Worm (Caenorhabditis elegans) whole organism, early embryonic: ENCODE data around the gene pdha-1.

Experiments used
- B0310.2 ChIP-seq: sonication (generic microtip); optimal IDR thresholded peaks from 2 replicates; lab custom pipeline; 2016; ENCODE audit warnings: mild to moderate bottlenecking, missing genetic modification characterization, missing compliant biosample characterization
- F13C5.2 ChIP-seq: sonication (generic microtip); optimal IDR thresholded peaks from 2 replicates; lab custom pipeline; 2017; ENCODE audit warnings: mild to moderate bottlenecking, missing genetic modification characterization, inconsistent platforms, missing compliant biosample characterization
- aly-1 ChIP-seq: sonication (generic microtip); optimal IDR thresholded peaks from 2 replicates; lab custom pipeline; 2016; ENCODE audit warnings: missing genetic modification characterization, missing compliant biosample characterization
- ama-1 ChIP-seq: fragments of 150-350 bp; optimal IDR thresholded peaks from 2 replicates; lab custom pipeline; 2014
- ceh-13 ChIP-seq: fragments of 200-800 bp; sonication (Bioruptor generic); optimal IDR thresholded peaks from 2 replicates; lab custom pipeline; 2018; ENCODE audit warnings: mild to moderate bottlenecking, missing genetic modification characterization, missing compliant biosample characterization
- ceh-36 ChIP-seq: sonication (generic microtip); optimal IDR thresholded peaks from 2 replicates; lab custom pipeline; 2016; ENCODE audit warnings: missing genetic modification characterization, inconsistent platforms, missing compliant biosample characterization
- ets-7 ChIP-seq: sonication (generic microtip); optimal IDR thresholded peaks from 2 replicates; lab custom pipeline; 2016; ENCODE audit warnings: missing genotype, missing genetic modification characterization, missing compliant biosample characterization
- flt-1 ChIP-seq: fragments of 200-800 bp; sonication (Bioruptor generic); IDR thresholded peaks from 2 replicates; pipeline ENCODE4 v1.3.6; 2022; ENCODE audit warnings: missing genetic modification characterization, missing compliant biosample characterization
- hmg-4 ChIP-seq: fragments of 200-800 bp; sonication (Bioruptor generic); optimal IDR thresholded peaks from 2 replicates; lab custom pipeline; 2018; ENCODE audit warnings: mild to moderate bottlenecking, missing genetic modification characterization, missing compliant biosample characterization
- hnd-1 ChIP-seq: sonication (generic microtip); optimal IDR thresholded peaks from 2 replicates; lab custom pipeline; 2016; ENCODE audit warnings: missing genetic modification characterization, missing compliant biosample characterization
- pes-1 ChIP-seq: fragments of 200-800 bp; sonication (Bioruptor generic); IDR thresholded peaks from 2 replicates; pipeline ENCODE4 v1.3.6; 2022; ENCODE audit warnings: missing genetic modification reagents, missing genetic modification characterization, missing compliant biosample characterization
- scrt-1 ChIP-seq: fragments of 200-800 bp; sonication (Bioruptor generic); IDR thresholded peaks from 2 replicates; pipeline ENCODE4 v1.3.6; 2022; ENCODE audit warnings: missing genetic modification characterization, missing compliant biosample characterization
- tbx-11 ChIP-seq: fragments of 200-800 bp; sonication (Bioruptor generic); IDR thresholded peaks from 2 replicates; pipeline ENCODE4 v1.3.6; 2022; ENCODE audit warnings: missing genetic modification characterization, missing compliant biosample characterization
- tbx-37 ChIP-seq: fragments of 200-800 bp; sonication (Bioruptor generic); conservative IDR thresholded peaks from 2 replicates; pipeline ENCODE4 v1.3.6; 2022; ENCODE audit warnings: missing genetic modification reagents, missing genetic modification characterization, missing compliant biosample characterization
- tra-4 ChIP-seq: sonication (generic microtip); optimal IDR thresholded peaks from 2 replicates; lab custom pipeline; 2017; ENCODE audit warnings: missing genetic modification characterization, missing compliant biosample characterization

Gene pdha-1

ce11 chrII:8116159-8116558 lies 50.1 kb downstream of the pdha-1 start, which contains the start of gene unc-105:
TSS of gene unc-105 (plus strand) at chrII:8116459.
- TF ChIP-seq F13C5.2 (tag; lab: Kevin White, UChicago): no peak
- no peak for TF ChIP-seq aly-1
- TF ChIP-seq ceh-36 (tag; lab: Kevin White, UChicago): no peak
- no peak for TF ChIP-seq B0310.2 (tag; lab: Kevin White, UChicago)
- TF ChIP-seq tbx-11: no peak
- TF ChIP-seq pes-1 (GFP tag; lab: Robert Waterston, UW): no peak
- no peak for TF ChIP-seq ceh-13
- no peak for TF ChIP-seq ets-7
- no peak for TF ChIP-seq hmg-4 (GFP tag; lab: Kevin White, UChicago)
- TF ChIP-seq tra-4 (tag; lab: Kevin White, UChicago): no peak
- TF ChIP-seq scrt-1 (GFP tag; lab: Robert Waterston, UW): no peak

- TF ChIP-seq hmg-4 (GFP tag; lab: Kevin White, UChicago) (no peak), ceh-36 (tag; lab: Kevin White, UChicago) (no peak), hnd-1 (tag; lab: Kevin White, UChicago) (no peak), tra-4 (tag; lab: Kevin White, UChicago) (no peak), F13C5.2 (tag; lab: Kevin White, UChicago) (no peak), tbx-37 (GFP tag; lab: Robert Waterston, UW) (no peak), ets-7 (no peak), flt-1 (GFP tag; lab: Robert Waterston, UW) (no peak), pes-1 (GFP tag; lab: Robert Waterston, UW) (no peak), ceh-13 (no peak), tbx-11 (no peak), ama-1 (no peak), aly-1 (no peak)
Observed at ce11 chrII:8117426-8117825, 51.3 kb downstream of the pdha-1 start.
